Worm (Caenorhabditis elegans) whole organism, L2 larva: Measurements from ENCODE around the gene C14B9.10.

Source experiments
- R02D3.7 ChIP-seq: fragments of 150-350 bp; optimal IDR thresholded peaks from 2 replicates; lab custom pipeline; 2014; ENCODE audit warnings: missing biosample characterization, missing genetic modification characterization
- ceh-82 ChIP-seq: fragments of 150-350 bp; optimal IDR thresholded peaks from 2 replicates; lab custom pipeline; 2014; ENCODE audit warnings: missing biosample characterization, missing genetic modification characterization
- egl-27 ChIP-seq: sonication (generic microtip); optimal IDR thresholded peaks from 3 replicates; lab custom pipeline; 2017; ENCODE audit warnings: missing biosample characterization, missing genetic modification reagents, missing genetic modification characterization
- lin-39 ChIP-seq: fragments of 150-350 bp; optimal IDR thresholded peaks from 2 replicates; lab custom pipeline; 2014; ENCODE audit warnings: missing biosample characterization, missing genetic modification reagents, missing genetic modification characterization
- lsy-2 ChIP-seq, 2 experiments: fragments of 150-350 bp in 1 of 2; sonication (generic microtip) in 1 of 2; optimal IDR thresholded peaks; 2 replicates each; lab custom pipeline; 2014 to 2017; ENCODE audit warnings: missing biosample characterization in 2 of 2, missing genetic modification characterization in 2 of 2
- nhr-11 ChIP-seq: fragments of 150-350 bp; optimal IDR thresholded peaks from 2 replicates; lab custom pipeline; 2014; ENCODE audit warnings: missing biosample characterization, missing genetic modification characterization
- nhr-237 ChIP-seq: fragments of 150-350 bp; optimal IDR thresholded peaks from 2 replicates; lab custom pipeline; 2014; ENCODE audit warnings: missing biosample characterization, missing genetic modification characterization
- nhr-6 ChIP-seq: fragments of 150-350 bp; optimal IDR thresholded peaks from 2 replicates; lab custom pipeline; 2014; ENCODE audit warnings: missing biosample characterization, missing genetic modification characterization
- nhr-77 ChIP-seq: fragments of 150-350 bp; optimal IDR thresholded peaks from 2 replicates; lab custom pipeline; 2014; ENCODE audit warnings: missing biosample characterization, missing genetic modification characterization
- unc-62 ChIP-seq: fragments of 150-350 bp; optimal IDR thresholded peaks from 2 replicates; lab custom pipeline; 2014; ENCODE audit warnings: missing biosample characterization, missing genetic modification reagents, missing genetic modification characterization
- ztf-11 ChIP-seq: sonication (generic microtip); optimal IDR thresholded peaks from 2 replicates; lab custom pipeline; 2017; ENCODE audit warnings: missing biosample characterization, missing genetic modification characterization
- ztf-4 ChIP-seq: fragments of 150-350 bp; optimal IDR thresholded peaks from 2 replicates; lab custom pipeline; 2014; ENCODE audit warnings: missing biosample characterization, missing genetic modification characterization

ce11 chrIII:8121923-8122322 is 8.7 kb upstream of the C14B9.10 start:
- TF ChIP-seq ztf-11 (tag; lab: Kevin White, UChicago), result no peak
- no peak for TF ChIP-seq nhr-77 (tag; lab: Kevin White, UChicago)
- no peak for TF ChIP-seq nhr-11 (tag; lab: Kevin White, UChicago)
- no peak for TF ChIP-seq nhr-6 (tag; lab: Kevin White, UChicago)
- no peak for TF ChIP-seq nhr-237
- no peak for TF ChIP-seq egl-27 (tag; lab: Kevin White, UChicago)
- no peak for TF ChIP-seq unc-62 (GFP tag; lab: Kevin White, UChicago)
- no peak for TF ChIP-seq ceh-82
- TF ChIP-seq R02D3.7 (tag; lab: Kevin White, UChicago), result no peak
- TF ChIP-seq ztf-4, result no peak
- TF ChIP-seq lin-39 (tag; lab: Kevin White, UChicago), result no peak
- TF ChIP-seq lsy-2 (tag; optimal IDR thresholded peaks at IDR 0.05; lab: Kevin White, UChicago), result peak in 1 of 2 experiments; percentile 55
